Worm (Caenorhabditis elegans) whole organism, L4 larva: ENCODE measurements around the gene C06C6.7.
A peak's percentile ranks its signal among the peaks of the same experiment; 100 is the strongest.

ENCODE experiments used
- T26A8.4 ChIP-seq: fragments of 200-800 bp; sonication (Bioruptor generic); IDR thresholded peaks from 2 replicates; pipeline ENCODE4 v1.3.6; 2022; ENCODE audit warnings: missing genetic modification characterization, missing compliant biosample characterization
- aly-2 ChIP-seq: sonication (generic microtip); optimal IDR thresholded peaks from 2 replicates; lab custom pipeline; 2018; ENCODE audit warnings: missing biosample characterization, missing genetic modification characterization
- ama-1 ChIP-seq: fragments of 150-350 bp; optimal IDR thresholded peaks from 2 replicates; lab custom pipeline; 2014; ENCODE audit warnings: inconsistent platforms, mixed read lengths
- dpl-1 ChIP-seq: fragments of 150-350 bp; optimal IDR thresholded peaks from 2 replicates; lab custom pipeline; 2014; ENCODE audit warnings: missing biosample characterization, missing genetic modification reagents, missing genetic modification characterization
- unc-39 ChIP-seq: sonication (generic microtip); optimal IDR thresholded peaks from 2 replicates; lab custom pipeline; 2017; ENCODE audit warnings: missing biosample characterization, missing genetic modification characterization
- zfp-3 ChIP-seq: fragments of 200-800 bp; sonication (Bioruptor generic); conservative IDR thresholded peaks from 2 replicates; pipeline ENCODE4 v1.3.6; 2022; ENCODE audit warnings: missing genetic modification reagents, missing genetic modification characterization, missing compliant biosample characterization

- TF ChIP-seq T26A8.4 (GFP tag; lab: Robert Waterston, UW): no peak
- peak; percentile 88 for TF ChIP-seq dpl-1 (GFP tag; lab: Kevin White, UChicago)
- TF ChIP-seq zfp-3 (GFP tag; lab: Robert Waterston, UW): no peak
- no peak for TF ChIP-seq aly-2 (tag; lab: Kevin White, UChicago)
- TF ChIP-seq ama-1: no peak
- no peak for TF ChIP-seq unc-39 (tag; lab: Kevin White, UChicago)
Observed at ce11 chrV:16022600-16022999, 30.6 kb downstream of the C06C6.7 start.
